Worm (Caenorhabditis elegans): ENCODE results near the gene srh-113.

srh-113 gene

DNA sequence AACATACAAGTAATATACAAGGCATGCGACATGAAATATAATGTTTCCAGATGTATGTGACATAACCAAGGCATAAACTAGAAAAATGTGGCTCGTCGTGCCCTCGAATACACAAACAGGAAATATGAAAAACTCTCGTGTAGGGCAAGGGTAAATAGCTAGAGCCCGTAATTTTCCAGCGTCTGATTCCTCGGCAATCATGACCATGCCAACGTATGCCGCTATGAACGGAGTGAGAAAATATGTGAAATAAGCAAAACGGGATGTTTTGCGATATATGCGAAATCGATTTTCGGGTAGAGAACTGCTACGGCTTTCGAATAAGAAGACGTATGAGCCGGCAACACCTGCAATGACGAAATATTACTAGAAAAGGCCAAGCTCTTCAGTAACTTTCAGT is 12.5 kb downstream of the srh-113 start, which contains the start of gene scl-25:
scl-25 (plus strand) TSS at position 301 of the 400 bp plus-strand sequence.
- TF ChIP-seq blmp-1 (tag; optimal IDR thresholded peaks at IDR 0.05) (no peak), mab-5 (tag; optimal IDR thresholded peaks at IDR 0.05) (no peak)

DNA sequence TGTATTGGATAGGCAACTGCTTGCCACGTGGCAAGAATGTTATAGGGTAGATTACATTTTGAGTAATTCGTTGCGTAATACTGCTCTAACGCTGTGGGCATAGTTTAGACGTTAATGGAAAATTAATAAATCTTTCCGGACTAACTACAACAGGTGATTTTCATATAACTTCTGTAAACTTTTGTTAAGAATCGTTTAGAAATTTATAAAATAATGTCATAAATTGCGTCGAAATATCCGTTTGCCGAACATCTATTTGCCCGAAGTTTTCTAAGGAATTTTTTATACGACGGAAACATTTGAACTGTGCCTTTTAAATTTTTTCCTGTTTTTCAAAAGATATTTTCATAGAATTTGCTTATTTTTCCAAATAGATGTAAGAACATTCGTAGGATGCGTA is 13.3 kb downstream of the srh-113 start, which contains the start of gene srh-112:
srh-112 (minus strand) TSS at position 101 of the 400 bp plus-strand sequence.
- no peak for TF ChIP-seq unc-120 (tag; optimal IDR thresholded peaks at IDR 0.05; ENCODE audit: poor library complexity, severe bottlenecking)
- TF ChIP-seq nhr-28 (tag; optimal IDR thresholded peaks at IDR 0.05), result no peak

DNA sequence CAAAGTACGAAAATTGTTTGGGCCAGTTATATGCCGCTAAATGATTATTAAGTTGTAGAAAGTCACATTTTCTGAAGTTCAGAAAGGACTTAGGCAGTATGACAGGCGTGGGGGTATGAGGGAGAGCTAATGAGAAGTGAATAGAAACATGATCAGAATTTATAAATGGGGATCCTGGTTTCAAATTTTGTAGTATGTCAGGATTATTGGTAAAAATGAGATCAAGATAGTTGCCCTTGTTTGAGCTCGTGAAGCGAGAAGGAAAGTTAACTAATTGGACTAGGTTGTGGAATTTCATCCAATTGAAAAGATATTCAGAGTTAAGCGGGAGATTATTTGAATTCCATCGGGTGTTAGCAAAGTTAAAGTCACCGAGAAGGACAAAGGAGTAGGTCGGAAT is 19.6 kb downstream of the srh-113 start:
- no peak for TF ChIP-seq pha-4 (tag; optimal IDR thresholded peaks at IDR 0.05)
- TF ChIP-seq nhr-76 (tag; optimal IDR thresholded peaks at IDR 0.05), result no peak
- TF ChIP-seq sptf-1 (tag; optimal IDR thresholded peaks at IDR 0.05), result no peak
- no peak for TF ChIP-seq ceh-83 (GFP tag; optimal IDR thresholded peaks at IDR 0.05)
- TF ChIP-seq mep-1 (tag; optimal IDR thresholded peaks at IDR 0.05), result no peak
- no peak for TF ChIP-seq nhr-12 (tag; optimal IDR thresholded peaks at IDR 0.05)
- TF ChIP-seq zip-8 (tag; optimal IDR thresholded peaks at IDR 0.05), result no peak
- TF ChIP-seq sem-2 (GFP tag; optimal IDR thresholded peaks at IDR 0.05), result no peak
- TF ChIP-seq elt-1 (tag; optimal IDR thresholded peaks at IDR 0.05; ENCODE audit: borderline replicate concordance, insufficient read depth), result no peak
- no peak for TF ChIP-seq lin-13 (tag; optimal IDR thresholded peaks at IDR 0.05)
- TF ChIP-seq ceh-39 (tag; optimal IDR thresholded peaks at IDR 0.05), result no peak
- no peak for TF ChIP-seq unc-120 (tag; optimal IDR thresholded peaks at IDR 0.05; ENCODE audit: poor library complexity, severe bottlenecking)
- TF ChIP-seq unc-39 (tag; optimal IDR thresholded peaks at IDR 0.05), result no peak
- TF ChIP-seq hlh-1 (tag; optimal IDR thresholded peaks at IDR 0.05), result no peak

DNA sequence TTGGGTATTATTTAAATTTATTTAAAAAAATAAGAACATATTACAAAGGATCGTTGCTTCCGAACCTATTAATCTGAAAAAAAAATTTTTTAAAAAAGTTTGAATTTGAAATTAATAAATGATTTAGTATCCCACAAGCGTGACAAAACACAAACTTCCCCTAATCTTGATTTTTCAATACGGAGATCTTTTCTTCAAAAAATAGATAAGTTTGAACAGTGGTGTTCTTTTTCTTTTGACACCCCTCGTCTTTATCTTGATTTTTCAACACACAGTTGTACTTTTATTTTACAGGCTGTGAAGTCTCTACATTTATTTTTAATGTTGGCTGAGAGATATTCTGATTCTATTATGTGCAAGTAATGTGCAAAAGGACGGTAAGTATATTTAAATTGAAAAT is 23.5 kb downstream of the srh-113 start, which contains the start of gene T19C9.10:
T19C9.10 (plus strand) TSS at position 248 of the 400 bp plus-strand sequence.
- TF ChIP-seq flh-1 (GFP tag; optimal IDR thresholded peaks at IDR 0.05), result no peak
- no peak for TF ChIP-seq blmp-1 (tag; optimal IDR thresholded peaks at IDR 0.05)
- peak; percentile 61 for TF ChIP-seq elt-1 (tag; optimal IDR thresholded peaks at IDR 0.05; ENCODE audit: borderline replicate concordance, insufficient read depth)
- TF ChIP-seq nhr-76 (tag; optimal IDR thresholded peaks at IDR 0.05), result no peak

DNA sequence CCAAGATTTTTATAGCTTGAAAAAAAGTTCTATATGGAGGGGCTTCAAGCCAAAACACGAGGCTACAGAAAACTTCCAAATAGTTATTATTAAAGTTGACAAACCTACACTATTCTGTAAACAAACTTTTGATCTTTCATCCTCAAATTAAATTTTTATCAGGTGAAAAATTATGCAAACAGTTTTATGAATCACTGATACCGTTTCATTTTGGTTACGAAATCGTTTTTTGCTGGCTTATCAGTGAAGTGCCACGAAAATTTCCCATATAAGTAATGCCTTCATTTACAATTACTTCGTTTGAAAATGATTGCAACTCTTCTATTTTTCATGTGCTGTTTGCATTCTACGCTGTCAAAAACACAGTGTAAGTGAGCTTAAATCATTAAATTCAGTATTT is 26.0 kb downstream of the srh-113 start, which contains the start of gene T19C9.8:
T19C9.8 (plus strand) TSS at position 299 of the 400 bp plus-strand sequence.
- no peak for TF ChIP-seq M03D4.4 (tag; optimal IDR thresholded peaks at IDR 0.05)
- TF ChIP-seq pha-4 (tag; optimal IDR thresholded peaks at IDR 0.05), result no peak
- TF ChIP-seq nhr-237 (tag; optimal IDR thresholded peaks at IDR 0.05), result no peak
- TF ChIP-seq ceh-83 (GFP tag; optimal IDR thresholded peaks at IDR 0.05), result no peak
- no peak for TF ChIP-seq blmp-1 (tag; optimal IDR thresholded peaks at IDR 0.05)
- TF ChIP-seq mep-1 (tag; optimal IDR thresholded peaks at IDR 0.05), result no peak
- no peak for TF ChIP-seq lsy-2 (tag; optimal IDR thresholded peaks at IDR 0.05)
- no peak for TF ChIP-seq snpc-4 (tag; optimal IDR thresholded peaks at IDR 0.05)
- TF ChIP-seq unc-62 (GFP tag; optimal IDR thresholded peaks at IDR 0.05), result no peak
- TF ChIP-seq nhr-2 (tag; optimal IDR thresholded peaks at IDR 0.05), result no peak
- no peak for TF ChIP-seq bed-3 (GFP tag; optimal IDR thresholded peaks at IDR 0.05)

DNA sequence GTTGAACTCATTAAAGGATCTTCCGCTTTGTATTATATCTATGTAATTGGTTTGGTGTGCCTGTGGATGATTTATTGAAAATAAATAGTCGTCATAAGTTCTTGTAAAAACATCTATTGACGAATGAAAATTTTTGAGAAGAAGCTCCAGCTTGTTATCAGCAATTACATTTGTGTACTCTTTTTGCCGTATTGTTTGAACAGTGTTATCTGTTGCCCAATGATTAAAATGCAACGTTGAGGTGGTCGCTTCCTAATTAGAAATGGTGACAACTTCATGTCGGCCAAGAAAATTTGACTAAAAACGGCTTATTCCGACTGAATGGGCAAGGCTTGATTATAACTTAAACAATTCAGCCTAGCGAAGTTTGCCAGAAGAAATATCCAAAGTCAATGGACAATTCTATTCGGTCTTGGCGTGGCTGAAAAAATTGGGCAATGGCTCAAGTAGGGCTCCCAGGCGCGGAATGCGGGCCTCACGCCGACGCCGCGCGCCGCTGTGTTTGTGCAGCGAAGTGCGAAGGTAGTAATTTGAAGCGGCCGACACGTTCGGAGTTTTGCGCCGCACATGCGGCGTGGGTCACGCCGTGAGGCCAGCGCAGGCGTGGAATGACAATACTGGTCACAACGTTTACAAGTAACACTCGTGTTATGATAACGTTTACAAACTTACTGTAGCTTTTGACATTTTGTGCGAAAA is 27.9 kb downstream of the srh-113 start:
- TF ChIP-seq hlh-1 (tag; optimal IDR thresholded peaks at IDR 0.05) (no peak), blmp-1 (tag; optimal IDR thresholded peaks at IDR 0.05) (no peak), nhr-2 (tag; optimal IDR thresholded peaks at IDR 0.05) (no peak), ztf-11 (tag; optimal IDR thresholded peaks at IDR 0.05) (no peak), ceh-39 (tag; optimal IDR thresholded peaks at IDR 0.05) (no peak), nhr-28 (tag; optimal IDR thresholded peaks at IDR 0.05) (no peak), bed-3 (GFP tag; optimal IDR thresholded peaks at IDR 0.05) (no peak), nhr-12 (tag; optimal IDR thresholded peaks at IDR 0.05) (no peak), flh-1 (GFP tag; optimal IDR thresholded peaks at IDR 0.05) (no peak), ceh-43 (GFP tag; optimal IDR thresholded peaks at IDR 0.05) (no peak), M03D4.4 (tag; optimal IDR thresholded peaks at IDR 0.05) (no peak), elt-3 (tag; optimal IDR thresholded peaks at IDR 0.05) (no peak), ham-2 (GFP tag; optimal IDR thresholded peaks at IDR 0.05) (no peak), pha-4 (tag; optimal IDR thresholded peaks at IDR 0.05) (no peak), mab-5 (tag; optimal IDR thresholded peaks at IDR 0.05) (no peak), sem-2 (GFP tag; optimal IDR thresholded peaks at IDR 0.05) (no peak)

Data from whole organism, mixed stage, embryonic.